Fruit fly (Drosophila melanogaster) whole organism, embryonic: ENCODE measurements around the gene CG14667.

Experiments used
- Bgb ChIP-seq: fragments of 200-800 bp; sonication (Bioruptor generic); IDR thresholded peaks from 2 replicates; pipeline ENCODE4 v1.3.6; 2022; ENCODE audit warnings: missing biosample characterization, missing genetic modification characterization; ENCODE audit not compliant: partially characterized antibody
- Blimp-1 ChIP-seq: fragments of 200-800 bp; sonication (Bioruptor generic); optimal IDR thresholded peaks from 3 replicates; lab custom pipeline; 2018; ENCODE audit warnings: missing biosample characterization, missing genetic modification characterization, mild to moderate bottlenecking, moderate library complexity, missing genetic modification reagents
- BtbVII ChIP-seq: fragments of 200-800 bp; sonication (Bioruptor generic); optimal IDR thresholded peaks from 3 replicates; lab custom pipeline; 2017; ENCODE audit warnings: missing biosample characterization, mild to moderate bottlenecking, missing genetic modification characterization
- C15 ChIP-seq: fragments of 200-800 bp; sonication (Bioruptor generic); IDR thresholded peaks from 3 replicates; pipeline ENCODE4 v1.3.6; 2022; ENCODE audit warnings: missing biosample characterization, missing genetic modification characterization
- CG10267 ChIP-seq: fragments of 200-800 bp; sonication (Bioruptor generic); optimal IDR thresholded peaks from 2 replicates; lab custom pipeline; 2018; ENCODE audit warnings: missing biosample characterization, mild to moderate bottlenecking, missing genetic modification characterization, moderate library complexity
- CG10274 ChIP-seq: fragments of 200-800 bp; sonication (Bioruptor generic); optimal IDR thresholded peaks from 3 replicates; lab custom pipeline; 2017; ENCODE audit warnings: missing biosample characterization, mild to moderate bottlenecking, missing genetic modification characterization
- CG11247 ChIP-seq: fragments of 200-800 bp; sonication (Bioruptor generic); IDR thresholded peaks from 2 replicates; pipeline ENCODE4 v1.3.6; 2022; ENCODE audit warnings: missing biosample characterization, missing genetic modification characterization
- CG11560 ChIP-seq: fragments of 200-800 bp; sonication (Bioruptor generic); IDR thresholded peaks from 3 replicates; pipeline ENCODE4 v1.3.6; 2022; ENCODE audit warnings: missing biosample characterization, missing genetic modification characterization
- CG12942 ChIP-seq: fragments of 200-800 bp; sonication (Bioruptor generic); optimal IDR thresholded peaks from 3 replicates; lab custom pipeline; 2016; ENCODE audit warnings: missing biosample characterization, missing genetic modification characterization
- CG14441 ChIP-seq: fragments of 200-800 bp; sonication (Bioruptor generic); IDR thresholded peaks from 2 replicates; pipeline ENCODE4 v1.3.6; 2022; ENCODE audit warnings: missing biosample characterization, missing genetic modification characterization
- CG14667 ChIP-seq: fragments of 200-800 bp; sonication (Bioruptor generic); IDR thresholded peaks from 2 replicates; pipeline ENCODE4 v1.3.6; 2022; ENCODE audit warnings: missing biosample characterization, missing genetic modification characterization
- CG15269 ChIP-seq: fragments of 200-800 bp; sonication (Bioruptor generic); optimal IDR thresholded peaks from 2 replicates; lab custom pipeline; 2018; ENCODE audit warnings: missing biosample characterization, mild to moderate bottlenecking, missing genetic modification characterization, moderate library complexity
- CG1603 ChIP-seq: fragments of 200-800 bp; sonication (Bioruptor generic); optimal IDR thresholded peaks from 2 replicates; lab custom pipeline; 2019; ENCODE audit warnings: missing biosample characterization, mild to moderate bottlenecking, missing genetic modification characterization, moderate library complexity
- CG17829 ChIP-seq: fragments of 200-800 bp; optimal IDR thresholded peaks from 2 replicates; lab custom pipeline; 2019; ENCODE audit warnings: missing biosample characterization, mild to moderate bottlenecking, missing genetic modification characterization, moderate library complexity
- CG2199 ChIP-seq: fragments of 200-800 bp; sonication (Bioruptor generic); IDR thresholded peaks from 3 replicates; pipeline ENCODE4 v1.3.6; 2022; ENCODE audit warnings: missing biosample characterization, missing genetic modification characterization
- CG5245 ChIP-seq: fragments of 200-800 bp; sonication (Bioruptor generic); optimal IDR thresholded peaks from 3 replicates; lab custom pipeline; 2016; ENCODE audit warnings: missing biosample characterization, missing genetic modification characterization
- CG5953 ChIP-seq: fragments of 200-800 bp; sonication (Bioruptor generic); IDR thresholded peaks from 2 replicates; pipeline ENCODE4 v1.3.6; 2022; ENCODE audit warnings: missing biosample characterization, missing genetic modification characterization
- CG6654 ChIP-seq: fragments of 200-800 bp; sonication (Bioruptor generic); optimal IDR thresholded peaks from 2 replicates; lab custom pipeline; 2017; ENCODE audit warnings: missing biosample characterization, mild to moderate bottlenecking, missing genetic modification characterization
- CG6689 ChIP-seq: fragments of 200-800 bp; sonication (Bioruptor generic); IDR thresholded peaks from 2 replicates; pipeline ENCODE4 v1.3.6; 2022; ENCODE audit warnings: missing biosample characterization, missing genetic modification characterization
- CG7745 ChIP-seq: fragments of 200-800 bp; sonication (Bioruptor generic); optimal IDR thresholded peaks from 2 replicates; lab custom pipeline; 2018; ENCODE audit warnings: missing biosample characterization, mild to moderate bottlenecking, missing genetic modification characterization, moderate library complexity
- CG8388 ChIP-seq: fragments of 200-800 bp; sonication (Bioruptor generic); optimal IDR thresholded peaks from 2 replicates; lab custom pipeline; 2019; ENCODE audit warnings: missing biosample characterization, mild to moderate bottlenecking, missing genetic modification characterization, moderate library complexity
- CG8924 ChIP-seq: fragments of 200-800 bp; optimal IDR thresholded peaks from 3 replicates; lab custom pipeline; 2019; ENCODE audit warnings: missing biosample characterization, mild to moderate bottlenecking, missing genetic modification characterization, moderate library complexity
- CG9727 ChIP-seq: fragments of 200-800 bp; sonication (Bioruptor generic); optimal IDR thresholded peaks from 3 replicates; lab custom pipeline; 2017; ENCODE audit warnings: missing biosample characterization, mild to moderate bottlenecking, missing genetic modification characterization
- CTCF ChIP-seq: fragments of 200-800 bp; sonication (Bioruptor generic); optimal IDR thresholded peaks from 2 replicates; lab custom pipeline; 2017; ENCODE audit warnings: missing biosample characterization, mild to moderate bottlenecking, missing genetic modification characterization, moderate library complexity
- CrebB ChIP-seq: fragments of 200-800 bp; sonication (Bioruptor generic); optimal IDR thresholded peaks from 3 replicates; lab custom pipeline; 2018; ENCODE audit warnings: missing biosample characterization, mild to moderate bottlenecking, missing genetic modification characterization
- D19B ChIP-seq: fragments of 200-800 bp; sonication (Bioruptor generic); optimal IDR thresholded peaks from 2 replicates; lab custom pipeline; 2017; ENCODE audit warnings: missing biosample characterization, mild to moderate bottlenecking, missing genetic modification characterization
- Dfd ChIP-seq, 2 experiments: fragments of >200 bp; optimal IDR thresholded peaks; 2 replicates each; lab custom pipeline; 2017; ENCODE audit warnings: missing biosample characterization in 2 of 2, missing genetic modification characterization in 2 of 2
- Dll ChIP-seq: fragments of 200-800 bp; sonication (Bioruptor generic); IDR thresholded peaks from 4 replicates; pipeline ENCODE4 v1.3.6; 2022; ENCODE audit warnings: missing biosample characterization, missing genetic modification characterization; ENCODE audit not compliant: partially characterized antibody
- Ets65A ChIP-seq: fragments of 200-800 bp; sonication (Bioruptor generic); peaks from one replicate; lab custom pipeline; 2016; ENCODE audit warnings: missing biosample characterization, missing genetic modification characterization
- Hsf ChIP-seq: fragments of 200-800 bp; sonication (Bioruptor generic); optimal IDR thresholded peaks from 3 replicates; lab custom pipeline; 2016; ENCODE audit warnings: missing biosample characterization, missing genetic modification characterization
- Oli ChIP-seq: fragments of 200-800 bp; sonication (Bioruptor generic); optimal IDR thresholded peaks from 2 replicates; lab custom pipeline; 2018; ENCODE audit warnings: missing biosample characterization, mild to moderate bottlenecking, missing genetic modification characterization, moderate library complexity
- Opbp ChIP-seq: fragments of 200-800 bp; sonication (Bioruptor generic); IDR thresholded peaks from 3 replicates; pipeline ENCODE4 v1.3.6; 2022; ENCODE audit warnings: missing biosample characterization, missing genetic modification characterization; ENCODE audit not compliant: partially characterized antibody
- Optix ChIP-seq: fragments of 200-800 bp; sonication (Bioruptor generic); IDR thresholded peaks from 3 replicates; pipeline ENCODE4 v1.3.6; 2022; ENCODE audit warnings: missing biosample characterization, missing genetic modification characterization
- PHDP ChIP-seq: fragments of 200-800 bp; sonication (Bioruptor generic); optimal IDR thresholded peaks from 3 replicates; lab custom pipeline; 2018; ENCODE audit warnings: missing biosample characterization, mild to moderate bottlenecking, missing genetic modification characterization, moderate library complexity
- Poxn ChIP-seq: fragments of 200-800 bp; sonication (Bioruptor generic); IDR thresholded peaks from 2 replicates; pipeline ENCODE4 v1.3.6; 2022; ENCODE audit warnings: missing biosample characterization, missing genetic modification characterization
- Tbp ChIP-seq: fragments of >200 bp; optimal IDR thresholded peaks from 2 replicates; lab custom pipeline; 2018; ENCODE audit warnings: missing biosample characterization, missing genetic modification characterization
- Xbp1 ChIP-seq: fragments of 200-800 bp; sonication (Bioruptor generic); optimal IDR thresholded peaks from 3 replicates; lab custom pipeline; 2016; ENCODE audit warnings: missing biosample characterization, mild to moderate bottlenecking, missing genetic modification characterization
- bab2 ChIP-seq: fragments of 200-800 bp; sonication (Bioruptor generic); optimal IDR thresholded peaks from 2 replicates; lab custom pipeline; 2016; ENCODE audit warnings: missing biosample characterization, missing genetic modification characterization
- bcd ChIP-seq: fragments of 200-800 bp; sonication (Bioruptor generic); optimal IDR thresholded peaks from 2 replicates; lab custom pipeline; 2017; ENCODE audit warnings: missing biosample characterization, mild to moderate bottlenecking, missing genetic modification characterization
- crp ChIP-seq, 2 experiments: fragments of 200-800 bp; sonication (Bioruptor generic); optimal IDR thresholded peaks; 2 replicates in 1 of 2; 3 replicates in 1 of 2; lab custom pipeline; 2017; ENCODE audit warnings: missing biosample characterization in 2 of 2, missing genetic modification characterization in 2 of 2, mild to moderate bottlenecking in 1 of 2, moderate library complexity in 1 of 2
- dati ChIP-seq: fragments of 200-800 bp; sonication (Bioruptor generic); IDR thresholded peaks from 2 replicates; pipeline ENCODE4 v1.3.6; 2022; ENCODE audit warnings: missing biosample characterization, missing genetic modification characterization
- exex ChIP-seq: fragments of 200-800 bp; sonication (Bioruptor generic); optimal IDR thresholded peaks from 4 replicates; lab custom pipeline; 2018; ENCODE audit warnings: missing biosample characterization, mild to moderate bottlenecking, missing genetic modification characterization, moderate library complexity
- fd96Cb ChIP-seq: fragments of 200-800 bp; sonication (Bioruptor generic); optimal IDR thresholded peaks from 2 replicates; lab custom pipeline; 2018; ENCODE audit warnings: missing biosample characterization, mild to moderate bottlenecking, missing genetic modification characterization, moderate library complexity
- h ChIP-seq: fragments of >200 bp; optimal IDR thresholded peaks from 2 replicates; lab custom pipeline; 2017
- lilli ChIP-seq: fragments of 200-800 bp; sonication (Bioruptor generic); optimal IDR thresholded peaks from 3 replicates; lab custom pipeline; 2016; ENCODE audit warnings: missing biosample characterization, missing genetic modification characterization
- lola ChIP-seq, 3 experiments: fragments of >200 bp in 2 of 3; fragments of 200-800 bp in 1 of 3; sonication (Bioruptor generic) in 1 of 3; optimal IDR thresholded peaks; 2 replicates each; lab custom pipeline; 2017 to 2019; ENCODE audit warnings: missing biosample characterization in 3 of 3, missing genetic modification characterization in 3 of 3, mild to moderate bottlenecking in 1 of 3, moderate library complexity in 1 of 3
- p53 ChIP-seq: fragments of 200-800 bp; sonication (Bioruptor generic); optimal IDR thresholded peaks from 2 replicates; lab custom pipeline; 2016; ENCODE audit warnings: missing biosample characterization, missing genetic modification characterization
- pnt ChIP-seq: fragments of 200-800 bp; sonication (Bioruptor generic); optimal IDR thresholded peaks from 3 replicates; lab custom pipeline; 2016; ENCODE audit warnings: missing biosample characterization, missing genetic modification characterization
- row ChIP-seq: fragments of 200-800 bp; sonication (Bioruptor generic); IDR thresholded peaks from 3 replicates; pipeline ENCODE4 v1.3.6; 2022; ENCODE audit warnings: missing biosample characterization, missing genetic modification characterization
- sens ChIP-seq: fragments of 200-800 bp; sonication (Bioruptor generic); peaks from one replicate; lab custom pipeline; 2016; ENCODE audit warnings: missing biosample characterization, missing genetic modification characterization
- sisA ChIP-seq: fragments of 200-800 bp; sonication (Bioruptor generic); IDR thresholded peaks from 2 replicates; pipeline ENCODE4 v1.3.6; 2022; ENCODE audit warnings: missing biosample characterization, missing genetic modification characterization
- unpg ChIP-seq: fragments of 200-800 bp; sonication (Bioruptor generic); optimal IDR thresholded peaks from 3 replicates; lab custom pipeline; 2018; ENCODE audit warnings: missing biosample characterization, mild to moderate bottlenecking, missing genetic modification characterization, moderate library complexity

CG14667 gene

dm6 chr3R:5412987-5413386 is 38.2 kb downstream of the CG14667 start (continued):
- TF ChIP-seq C15 (GFP tag; lab: Robert Waterston, UW): 0 out of 3 replicates have a peak, but pooled peaks have one; percentile 33
- no peak for TF ChIP-seq CG11247 (GFP tag; lab: Robert Waterston, UW)
- TF ChIP-seq sens (GFP tag; lab: Kevin White, UChicago): peak; percentile 87
- no peak for TF ChIP-seq CG7745 (tag; lab: Kevin White, UChicago)
- TF ChIP-seq p53: no peak
- TF ChIP-seq CG5953: no peak
- no peak for TF ChIP-seq Tbp (GFP tag; lab: Kevin White, UChicago)
- TF ChIP-seq Dll (GFP tag; lab: Robert Waterston, UW): no peak
- peak; percentile 29 for TF ChIP-seq BtbVII (GFP tag; lab: Kevin White, UChicago)
- no peak for TF ChIP-seq crp (GFP tag; optimal IDR thresholded peaks at IDR 0.05; lab: Kevin White, UChicago)
- TF ChIP-seq CG5245 (GFP tag; lab: Kevin White, UChicago): no peak
- TF ChIP-seq Opbp (GFP tag; lab: Robert Waterston, UW): no peak
- TF ChIP-seq PHDP: no peak
- no peak for TF ChIP-seq CG1603 (tag; lab: Kevin White, UChicago)
- TF ChIP-seq D19B (GFP tag; lab: Kevin White, UChicago): no peak
- TF ChIP-seq CG9727 (GFP tag; lab: Kevin White, UChicago): peak; percentile 74
- TF ChIP-seq CG10267 (tag; lab: Kevin White, UChicago): peak; percentile 23
- TF ChIP-seq CG14441 (GFP tag; lab: Robert Waterston, UW): no peak
- TF ChIP-seq Blimp-1 (GFP tag; lab: Kevin White, UChicago): peak; percentile 30
- no peak for TF ChIP-seq Ets65A
- no peak for TF ChIP-seq CrebB (tag; lab: Kevin White, UChicago)
- no peak for TF ChIP-seq Bgb (GFP tag; lab: Robert Waterston, UW)
- TF ChIP-seq Oli (tag; lab: Kevin White, UChicago): peak; percentile 46
- TF ChIP-seq pnt (GFP tag; lab: Kevin White, UChicago): no peak
- peak; percentile 23 for TF ChIP-seq lilli
- TF ChIP-seq CG14667 (GFP tag; lab: Robert Waterston, UW): no peak
- peak; percentile 33 for TF ChIP-seq fd96Cb (tag; lab: Kevin White, UChicago)
- TF ChIP-seq CG2199 (GFP tag; lab: Robert Waterston, UW): no peak
- TF ChIP-seq Optix: no peak
- TF ChIP-seq CG10274 (GFP tag; lab: Kevin White, UChicago): no peak
- TF ChIP-seq dati (GFP tag; lab: Robert Waterston, UW): no peak
- no peak for TF ChIP-seq h
- TF ChIP-seq CG12942 (GFP tag; lab: Kevin White, UChicago): no peak
- no peak for TF ChIP-seq CG6689 (GFP tag; lab: Robert Waterston, UW)
- no peak for TF ChIP-seq exex (tag; lab: Kevin White, UChicago)
- TF ChIP-seq CG8924 (tag; lab: Kevin White, UChicago): peak; percentile 47
- peak; percentile 44 for TF ChIP-seq CG17829 (tag; lab: Kevin White, UChicago)
- TF ChIP-seq CG8388 (GFP tag; lab: Kevin White, UChicago): peak; percentile 11
- peak; percentile 58 for TF ChIP-seq CG15269 (tag; lab: Kevin White, UChicago)
- TF ChIP-seq bab2 (GFP tag; lab: Kevin White, UChicago): no peak
- peak; percentile 52 for TF ChIP-seq Hsf
- 0 out of 3 replicates have a peak, but pooled peaks have one; percentile 21 for TF ChIP-seq CG11560 (tag; lab: Robert Waterston, UW)
- no peak for TF ChIP-seq CTCF (GFP tag; lab: Kevin White, UChicago)
- no peak for TF ChIP-seq unpg (GFP tag; lab: Kevin White, UChicago)
- TF ChIP-seq sisA (GFP tag; lab: Robert Waterston, UW): peak; percentile 11; the same call in 1 of the 2 replicates
- no peak for TF ChIP-seq Poxn (GFP tag; lab: Robert Waterston, UW)
- TF ChIP-seq Dfd (GFP tag; optimal IDR thresholded peaks at IDR 0.05; lab: Kevin White, UChicago): no peak
- peak; percentile 19 for TF ChIP-seq bcd (GFP tag; lab: Kevin White, UChicago)
- peak; percentile 42 for TF ChIP-seq Xbp1 (GFP tag; lab: Kevin White, UChicago)
- no peak for TF ChIP-seq CG6654 (GFP tag; lab: Kevin White, UChicago)
- TF ChIP-seq lola (GFP tag; optimal IDR thresholded peaks at IDR 0.05; lab: Kevin White, UChicago): no peak
- TF ChIP-seq row: peak; percentile 46
